Worm (Caenorhabditis elegans): ENCODE results near the gene B0281.5.

DNA sequence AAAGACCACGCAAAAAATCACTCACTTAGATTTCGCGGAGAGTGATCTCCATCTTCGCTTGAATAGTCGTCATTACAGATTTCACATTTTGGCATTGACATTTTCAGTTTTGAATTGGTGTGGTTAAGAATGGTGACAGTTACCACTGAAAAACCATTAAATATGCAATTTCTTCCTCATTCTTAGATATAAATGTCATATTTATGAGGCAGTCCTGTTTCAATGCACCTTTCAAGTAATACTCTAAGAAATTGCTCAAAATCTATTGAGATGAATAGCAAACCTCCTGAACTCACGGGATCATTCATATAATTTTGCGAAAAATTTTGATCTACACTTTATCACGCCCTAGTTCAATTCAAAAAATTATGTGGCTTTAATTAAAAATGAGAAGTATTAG is 8.7 kb downstream of the B0281.5 start, which contains the start of gene K09F6.7:
- TF ChIP-seq egl-27 (tag; optimal IDR thresholded peaks at IDR 0.05): no peak
- no peak for TF ChIP-seq unc-62 (GFP tag; optimal IDR thresholded peaks at IDR 0.05)
- no peak for TF ChIP-seq nhr-12 (tag; optimal IDR thresholded peaks at IDR 0.05)
- TF ChIP-seq jun-1 (tag; optimal IDR thresholded peaks at IDR 0.05): no peak
- no peak for TF ChIP-seq mdl-1 (tag; optimal IDR thresholded peaks at IDR 0.05)

Measured in whole organism, L3 larva.